Worm (Caenorhabditis elegans): ENCODE measurements around the gene dhs-27.

dhs-27 gene

ce11 chrX:3399917-3400316 lies 14.6 kb downstream of the dhs-27 start, which contains the start of gene cht-1:
Gene cht-1, minus strand, starts transcription at chrX:3400017.
- TF ChIP-seq aly-2 (tag; optimal IDR thresholded peaks at IDR 0.05) = no peak
- TF ChIP-seq sdz-12 (GFP tag; optimal IDR thresholded peaks at IDR 0.05) = no peak
- TF ChIP-seq fos-1 (tag; optimal IDR thresholded peaks at IDR 0.05) = no peak
- no peak for TF ChIP-seq F49E8.2 (tag; optimal IDR thresholded peaks at IDR 0.05; ENCODE audit: borderline replicate concordance)
- no peak for TF ChIP-seq unc-130 (GFP tag; optimal IDR thresholded peaks at IDR 0.05)
- no peak for TF ChIP-seq tra-1 (GFP tag; IDR thresholded peaks at IDR 0.05)
- no peak for TF ChIP-seq R02D3.7 (tag; optimal IDR thresholded peaks at IDR 0.05)
- no peak for TF ChIP-seq lin-38 (GFP tag; IDR thresholded peaks at IDR 0.05)
- no peak for TF ChIP-seq Y5F2A.4 (GFP tag; optimal IDR thresholded peaks at IDR 0.05)
- TF ChIP-seq mes-2 (tag; optimal IDR thresholded peaks at IDR 0.05; ENCODE audit: poor library complexity, severe bottlenecking) = no peak
- TF ChIP-seq nhr-6 (tag; optimal IDR thresholded peaks at IDR 0.05) = no peak
- TF ChIP-seq ceh-28 (tag; optimal IDR thresholded peaks at IDR 0.05) = no peak
- TF ChIP-seq php-3 (GFP tag; IDR thresholded peaks at IDR 0.05) = no peak
- no peak for TF ChIP-seq D1046.2 (GFP tag; IDR thresholded peaks at IDR 0.05)
- TF ChIP-seq skn-1 (tag; optimal IDR thresholded peaks at IDR 0.05) = no peak
- TF ChIP-seq T26A8.4 (GFP tag; IDR thresholded peaks at IDR 0.05) = no peak

- no peak for TF ChIP-seq madf-9 (GFP tag; conservative IDR thresholded peaks at IDR 0.05)
- TF ChIP-seq unc-130 (GFP tag; optimal IDR thresholded peaks at IDR 0.05) = no peak
- TF ChIP-seq zag-1 (tag; optimal IDR thresholded peaks at IDR 0.05) = no peak
- no peak for TF ChIP-seq dmd-8 (GFP tag; IDR thresholded peaks at IDR 0.05)
- no peak for TF ChIP-seq vab-7 (GFP tag; IDR thresholded peaks at IDR 0.05)
- TF ChIP-seq R02D3.7 (tag; optimal IDR thresholded peaks at IDR 0.05) = no peak
- peak; percentile 29 for TF ChIP-seq aha-1 (tag)
These were observed 17.8 kb downstream of the dhs-27 start for ce11 chrX:3396735-3397134.

- no peak for TF ChIP-seq T20F7.1 (GFP tag; optimal IDR thresholded peaks at IDR 0.05)
- TF ChIP-seq ceh-44 (GFP tag; IDR thresholded peaks at IDR 0.05) = no peak
- no peak for TF ChIP-seq fos-1 (tag; optimal IDR thresholded peaks at IDR 0.05)
- no peak for TF ChIP-seq dmd-6 (GFP tag; IDR thresholded peaks at IDR 0.05)
- TF ChIP-seq egl-43 (GFP tag; IDR thresholded peaks at IDR 0.05) = no peak
- TF ChIP-seq daf-19 (GFP tag; conservative IDR thresholded peaks at IDR 0.05) = no peak
- TF ChIP-seq ces-1 (GFP tag; optimal IDR thresholded peaks at IDR 0.05) = no peak
- no peak for TF ChIP-seq mep-1 (tag; optimal IDR thresholded peaks at IDR 0.05)
- no peak for TF ChIP-seq Y48G9A.11 (GFP tag; IDR thresholded peaks at IDR 0.05)
- no peak for TF ChIP-seq unc-39 (tag; optimal IDR thresholded peaks at IDR 0.05)
- no peak for TF ChIP-seq dmd-8 (GFP tag; IDR thresholded peaks at IDR 0.05)
- TF ChIP-seq lin-15B (tag; optimal IDR thresholded peaks at IDR 0.05) = no peak
- TF ChIP-seq gei-8 (GFP tag; optimal IDR thresholded peaks at IDR 0.05) = no peak
These were observed 20.9 kb downstream of the dhs-27 start, which contains the start of gene slcf-2 for ce11 chrX:3393562-3393961. Gene slcf-2, plus strand, starts transcription at chrX:3393862.

ce11 chrX:3385362-3385761 lies 29.1 kb downstream of the dhs-27 start, which contains the start of gene acp-1:
Gene acp-1, minus strand, starts transcription at chrX:3385462.
- TF ChIP-seq hlh-11 (tag; optimal IDR thresholded peaks at IDR 0.05) (no peak), unc-62 (GFP tag; optimal IDR thresholded peaks at IDR 0.05 in 1 of 2) (peak in 1 of 2 experiments; percentile 43), unc-62 (tag; optimal IDR thresholded peaks at IDR 0.05) (no peak)

- TF ChIP-seq ceh-32 (tag; optimal IDR thresholded peaks at IDR 0.05; ENCODE audit: poor library complexity) (no peak), tra-1 (GFP tag; IDR thresholded peaks at IDR 0.05) (no peak), gei-8 (GFP tag; optimal IDR thresholded peaks at IDR 0.05) (no peak), lin-1 (GFP tag; IDR thresholded peaks at IDR 0.05) (no peak), mep-1 (tag; optimal IDR thresholded peaks at IDR 0.05) (no peak), hmg-1.1 (GFP tag; IDR thresholded peaks at IDR 0.05) (no peak), snpc-1.2 (GFP tag; IDR thresholded peaks at IDR 0.05) (no peak), ztf-11 (tag; optimal IDR thresholded peaks at IDR 0.05) (no peak), zfp-2 (tag; optimal IDR thresholded peaks at IDR 0.05) (no peak), Y48G9A.11 (GFP tag; IDR thresholded peaks at IDR 0.05) (no peak), ceh-20 (GFP tag; IDR thresholded peaks at IDR 0.05) (no peak), nhr-237 (tag; optimal IDR thresholded peaks at IDR 0.05) (no peak), dmd-6 (GFP tag; IDR thresholded peaks at IDR 0.05) (no peak)
These were observed 34.3 kb downstream of the dhs-27 start, which contains the start of gene ZK563.7 for ce11 chrX:3380167-3380566. Gene ZK563.7, plus strand, starts transcription at chrX:3380467.

All from whole organism, L4 larva.